Fruit fly (Drosophila melanogaster) whole organism: Measurements from ENCODE around the gene Rh4.

Experiments used
- Dll ChIP-seq: fragments of >200 bp; optimal IDR thresholded peaks from 2 replicates; lab custom pipeline; 2017
- EcR ChIP-seq, 2 experiments: fragments of >200 bp; optimal IDR thresholded peaks; 2 replicates each; lab custom pipeline; 2017; ENCODE audit warnings: missing biosample characterization in 2 of 2, missing genetic modification characterization in 2 of 2, missing genetic modification reagents in 2 of 2
- pan ChIP-seq: fragments of >200 bp; optimal IDR thresholded peaks from 2 replicates; lab custom pipeline; 2017
- psq ChIP-seq: fragments of >200 bp; optimal IDR thresholded peaks from 2 replicates; lab custom pipeline; 2017
- usp ChIP-seq: fragments of >200 bp; optimal IDR thresholded peaks from 2 replicates; lab custom pipeline; 2017; ENCODE audit warnings: missing biosample characterization, missing genetic modification characterization, mixed read lengths

DNA sequence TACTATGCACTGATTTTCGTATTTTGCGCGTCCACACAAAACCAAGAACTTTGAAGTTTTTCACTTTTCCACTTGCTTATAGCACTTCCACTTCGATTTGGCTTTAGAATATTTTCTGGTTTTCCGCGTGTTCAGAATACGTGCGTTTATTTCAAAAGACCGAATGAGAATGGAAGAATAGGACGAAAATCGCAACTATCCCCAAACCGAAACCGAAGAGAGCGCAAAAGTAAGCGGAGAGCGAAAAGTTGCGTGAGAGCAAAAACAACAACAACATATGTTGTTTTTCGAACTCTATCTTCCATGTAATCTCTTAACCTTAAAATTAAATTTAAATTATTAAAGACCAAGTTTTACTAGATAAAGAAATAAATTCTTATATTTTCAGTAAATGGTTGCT is 54.8 kb downstream of the Rh4 start, which contains the start of gene CG9674:
- TF ChIP-seq EcR (GFP tag; optimal IDR thresholded peaks at IDR 0.05; lab: Kevin White, UChicago) (no peak), psq (lab: Kevin White, UChicago) (no peak), Dll (no peak), pan (lab: Kevin White, UChicago) (no peak), usp (GFP tag; lab: Kevin White, UChicago) (no peak)
